Fruit fly (Drosophila melanogaster): Measurements from ENCODE around the gene Skp2.

The Skp2 gene

DNA sequence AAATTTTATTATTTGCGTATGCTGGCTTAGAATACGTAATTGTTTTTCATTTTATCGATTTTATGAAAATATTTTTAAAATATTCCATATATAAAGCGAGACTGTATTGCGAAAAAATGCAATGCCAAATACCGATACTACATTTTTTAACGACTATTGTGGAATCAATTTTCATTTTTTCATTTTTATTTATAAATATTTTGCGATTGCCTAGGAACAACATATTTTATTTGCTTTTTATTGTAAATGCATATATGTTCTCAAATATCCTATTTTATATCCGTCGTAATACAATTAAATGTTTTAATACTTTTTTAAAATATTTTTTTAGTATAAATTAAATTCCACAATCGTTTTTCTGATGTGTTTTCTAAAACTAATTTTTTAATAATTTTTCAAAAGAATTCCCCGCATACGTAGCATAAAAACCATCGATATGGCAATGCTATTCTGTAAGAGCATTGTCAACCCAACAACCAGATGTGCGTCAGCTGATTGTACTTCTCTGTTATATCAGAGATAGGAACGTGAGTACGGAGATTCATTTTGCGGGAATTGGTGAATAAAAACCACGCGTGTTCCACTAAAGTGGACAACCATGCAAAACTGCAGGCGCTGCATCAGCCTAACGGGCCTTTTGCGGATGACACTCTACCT is 26.3 kb downstream of the Skp2 start, which contains the start of gene Suv3:
Gene Suv3, plus strand, starts transcription at position 489 of the 657 bp plus-strand sequence.
- TF ChIP-seq Dad (GFP tag; optimal IDR thresholded peaks at IDR 0.05), result no peak
- no peak for TF ChIP-seq otp (GFP tag; IDR thresholded peaks at IDR 0.05)
- TF ChIP-seq Dp (GFP tag; optimal IDR thresholded peaks at IDR 0.05), result no peak
- peak; percentile 22 for TF ChIP-seq Oli (tag; optimal IDR thresholded peaks at IDR 0.05)
- TF ChIP-seq CG10565 (GFP tag; optimal IDR thresholded peaks at IDR 0.05), result no peak
- 0 out of 3 replicates have a peak, but pooled peaks have one; percentile 19 for TF ChIP-seq B-H1 (GFP tag; IDR thresholded peaks at IDR 0.05)
- TF ChIP-seq cg (GFP tag; optimal IDR thresholded peaks at IDR 0.05), result no peak
- TF ChIP-seq sob (GFP tag; IDR thresholded peaks at IDR 0.05), result 0 out of 2 replicates have a peak, but pooled peaks have one; percentile 23
- TF ChIP-seq mld (GFP tag; IDR thresholded peaks at IDR 0.05; ENCODE audit: partially characterized antibody), result no peak
- TF ChIP-seq sd (tag; optimal IDR thresholded peaks at IDR 0.05), result no peak
- peak; percentile 25; the same call in 1 of the 3 replicates for TF ChIP-seq Doc3 (GFP tag; IDR thresholded peaks at IDR 0.05; ENCODE audit: partially characterized antibody)
- TF ChIP-seq HLH54F (GFP tag; optimal IDR thresholded peaks at IDR 0.05), result no peak
- peak; percentile 69 for TF ChIP-seq gem (tag; optimal IDR thresholded peaks at IDR 0.05)
- TF ChIP-seq CG15514 (GFP tag; optimal IDR thresholded peaks at IDR 0.05), result peak; percentile 31
- peak; percentile 25 for TF ChIP-seq fd3F (GFP tag; optimal IDR thresholded peaks at IDR 0.05)
- TF ChIP-seq Dek (tag; optimal IDR thresholded peaks at IDR 0.05), result peak; percentile 2
- peak; percentile 20 to 89 for TF ChIP-seq crp (GFP tag; optimal IDR thresholded peaks at IDR 0.05)
- no peak for TF ChIP-seq Adf1 (GFP tag; IDR thresholded peaks at IDR 0.05)
- TF ChIP-seq CG11560 (tag; IDR thresholded peaks at IDR 0.05), result no peak
- peak; percentile 6 for TF ChIP-seq Xbp1 (GFP tag; optimal IDR thresholded peaks at IDR 0.05)
- TF ChIP-seq CG12391 (tag; optimal IDR thresholded peaks at IDR 0.05), result peak; percentile 58
- TF ChIP-seq lola (GFP tag; optimal IDR thresholded peaks at IDR 0.05), result peak in 1 of 3 experiments; percentile 55
- TF ChIP-seq Med (GFP tag), result peak; percentile 65
- no peak for TF ChIP-seq CG11085 (GFP tag; IDR thresholded peaks at IDR 0.05)
- peak; percentile 29; the same call in 1 of the 2 replicates for TF ChIP-seq al (GFP tag; IDR thresholded peaks at IDR 0.05)
- TF ChIP-seq sug (tag; optimal IDR thresholded peaks at IDR 0.05), result peak; percentile 55
- TF ChIP-seq wdn (GFP tag; IDR thresholded peaks at IDR 0.05), result no peak
- TF ChIP-seq CG8281 (tag; optimal IDR thresholded peaks at IDR 0.05), result no peak
- peak; percentile 10 for TF ChIP-seq zfh2 (GFP tag; optimal IDR thresholded peaks at IDR 0.05)
- TF ChIP-seq CG14667 (GFP tag; IDR thresholded peaks at IDR 0.05), result no peak
- TF ChIP-seq CG31441 (GFP tag; IDR thresholded peaks at IDR 0.05), result peak; percentile 62; the same call in 1 of the 2 replicates
- no peak for TF ChIP-seq CG8944 (GFP tag; optimal IDR thresholded peaks at IDR 0.05)
- no peak for TF ChIP-seq Max (GFP tag; optimal IDR thresholded peaks at IDR 0.05)
- TF ChIP-seq tap (tag; optimal IDR thresholded peaks at IDR 0.05), result no peak
- no peak for TF ChIP-seq cato (GFP tag; optimal IDR thresholded peaks at IDR 0.05; ENCODE audit: borderline replicate concordance)
- TF ChIP-seq hb (GFP tag; IDR thresholded peaks at IDR 0.05; ENCODE audit: partially characterized antibody), result no peak
- no peak for TF ChIP-seq en (GFP tag; optimal IDR thresholded peaks at IDR 0.05)
- TF ChIP-seq CG18011 (GFP tag; optimal IDR thresholded peaks at IDR 0.05), result no peak
- TF ChIP-seq CG9215 (GFP tag; IDR thresholded peaks at IDR 0.05), result peak; percentile 83
- no peak for TF ChIP-seq bab2 (GFP tag; optimal IDR thresholded peaks at IDR 0.05)
- peak; percentile 41; the same call in 1 of the 3 replicates for TF ChIP-seq dysf (GFP tag; IDR thresholded peaks at IDR 0.05)
- TF ChIP-seq trh (GFP tag; optimal IDR thresholded peaks at IDR 0.05), result no peak
- no peak for TF ChIP-seq CG1792 (GFP tag; optimal IDR thresholded peaks at IDR 0.05)
- peak; percentile 48 for TF ChIP-seq D19A (tag; optimal IDR thresholded peaks at IDR 0.05)
- TF ChIP-seq fd64A (GFP tag; optimal IDR thresholded peaks at IDR 0.05), result no peak
- TF ChIP-seq HHEX (GFP tag; optimal IDR thresholded peaks at IDR 0.05), result no peak
- no peak for TF ChIP-seq CG33213 (GFP tag; optimal IDR thresholded peaks at IDR 0.05)
- TF ChIP-seq CG8765 (GFP tag; IDR thresholded peaks at IDR 0.05), result no peak
- no peak for TF ChIP-seq ab (GFP tag; optimal IDR thresholded peaks at IDR 0.05)
